Worm (Caenorhabditis elegans): Measurements from ENCODE around the gene W04G3.10.

DNA sequence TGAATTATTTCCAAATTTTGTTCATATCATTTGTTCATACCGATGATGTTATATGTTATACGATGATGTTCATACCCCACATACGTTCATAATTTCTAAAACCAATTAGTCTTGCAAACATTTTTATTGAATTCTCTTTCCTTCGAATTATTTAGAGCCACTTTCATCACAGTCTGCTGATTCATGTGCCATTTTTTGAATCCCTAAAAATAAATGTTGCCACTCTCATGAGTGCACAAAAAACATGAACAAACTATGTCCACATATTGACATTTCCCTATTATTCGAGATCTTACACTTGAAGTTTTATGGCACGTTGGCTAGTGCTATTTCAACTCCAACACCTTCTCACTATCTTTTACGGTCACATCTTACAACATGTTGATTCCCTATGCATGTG, 29.0 kb upstream of the W04G3.10 start, which contains the start of gene clc-17:
- TF ChIP-seq nhr-237 (tag; optimal IDR thresholded peaks at IDR 0.05): no peak
- no peak for TF ChIP-seq zip-8 (tag; optimal IDR thresholded peaks at IDR 0.05)
- TF ChIP-seq ces-1 (GFP tag; optimal IDR thresholded peaks at IDR 0.05): no peak
